Worm (Caenorhabditis elegans): ENCODE results near the gene M163.7.

DNA sequence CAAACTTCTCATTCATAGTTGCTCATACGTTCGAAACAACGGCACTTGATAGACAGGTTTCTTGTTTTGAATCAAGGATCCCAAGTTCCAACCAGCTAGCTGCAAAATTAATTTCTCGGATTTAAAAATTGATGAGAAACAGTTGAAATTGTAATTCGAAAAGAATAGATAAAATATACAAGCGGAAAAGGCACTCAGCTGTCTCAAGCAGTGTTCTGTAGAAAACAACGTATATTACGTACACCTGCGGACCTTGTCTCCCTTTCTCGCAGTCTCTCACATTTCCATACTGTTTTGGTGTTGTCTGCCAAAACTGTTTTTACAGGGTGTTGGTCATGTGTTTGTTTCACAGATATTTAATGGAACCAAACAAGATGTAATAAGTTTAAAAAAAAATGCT lies 49.0 kb upstream of the M163.7 start, which contains the start of gene F23D12.10:
- TF ChIP-seq skn-1 (tag; optimal IDR thresholded peaks at IDR 0.05) (no peak), fos-1 (tag; optimal IDR thresholded peaks at IDR 0.05) (no peak), tbx-2 (tag; optimal IDR thresholded peaks at IDR 0.05) (no peak), alr-1 (tag; optimal IDR thresholded peaks at IDR 0.05; ENCODE audit: borderline replicate concordance) (no peak), nhr-19 (GFP tag; conservative IDR thresholded peaks at IDR 0.05) (no peak), nhr-28 (tag; optimal IDR thresholded peaks at IDR 0.05) (no peak), jun-1 (tag; optimal IDR thresholded peaks at IDR 0.05) (no peak), nhr-71 (tag; optimal IDR thresholded peaks at IDR 0.05) (no peak), dpl-1 (GFP tag; optimal IDR thresholded peaks at IDR 0.05) (no peak)
